Fruit fly (Drosophila melanogaster): ENCODE results near the gene her.

DNA sequence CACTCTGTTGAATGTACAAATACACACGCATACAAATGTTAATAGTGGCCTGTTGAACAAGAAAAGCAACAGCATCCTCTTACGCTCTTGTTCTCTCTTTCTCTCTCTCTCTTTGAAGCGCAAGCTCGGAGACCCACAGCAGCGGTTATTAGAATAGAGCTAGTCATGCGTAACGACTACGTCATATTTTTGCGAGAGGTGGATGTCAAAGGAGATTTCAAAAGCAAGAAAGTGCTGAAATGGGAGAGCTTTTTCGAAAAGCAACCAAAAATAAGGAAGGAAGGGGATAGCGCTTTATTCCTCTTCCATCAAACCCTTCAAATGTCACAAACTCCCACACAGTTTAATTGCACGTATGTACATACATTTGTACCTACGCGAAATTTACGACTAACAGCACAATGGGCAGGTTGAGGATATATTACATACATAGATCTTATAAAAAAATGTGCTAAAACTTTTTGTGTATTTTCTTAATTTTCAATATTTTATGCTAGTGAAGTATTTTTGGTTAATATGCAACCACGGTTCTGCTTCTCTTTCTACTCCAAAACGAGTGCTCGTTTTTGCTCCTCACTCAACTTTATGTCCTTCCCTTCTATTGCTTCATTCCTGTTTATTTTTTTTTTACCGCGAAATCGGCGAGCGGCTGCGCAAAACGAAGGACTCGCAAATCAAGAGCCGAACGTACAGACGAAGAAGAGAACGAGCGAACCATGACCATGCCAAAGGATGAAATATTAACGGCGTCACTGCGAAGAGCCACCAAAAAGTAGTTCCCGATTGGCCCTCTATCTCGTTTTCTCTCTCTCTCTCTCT lies 13.0 kb downstream of the her start:
- TF ChIP-seq CG34367 (tag; optimal IDR thresholded peaks at IDR 0.05) = peak; percentile 38
- TF ChIP-seq D1 (tag; optimal IDR thresholded peaks at IDR 0.05) = no peak
- peak; percentile 8 for TF ChIP-seq Pif1B (GFP tag; optimal IDR thresholded peaks at IDR 0.05)
- no peak for TF ChIP-seq EcR (GFP tag; optimal IDR thresholded peaks at IDR 0.05)
- no peak for TF ChIP-seq CG4496 (GFP tag; IDR thresholded peaks at IDR 0.05)
- no peak for TF ChIP-seq gl (tag; optimal IDR thresholded peaks at IDR 0.05)
- no peak for TF ChIP-seq CG13204 (GFP tag; optimal IDR thresholded peaks at IDR 0.05)
- no peak; the same call in 1 of the 2 replicates for TF ChIP-seq CG12605 (GFP tag; IDR thresholded peaks at IDR 0.05)
- no peak for TF ChIP-seq CG32121 (GFP tag; IDR thresholded peaks at IDR 0.05)
- no peak for TF ChIP-seq rn (GFP tag; IDR thresholded peaks at IDR 0.05)
- TF ChIP-seq CG14655 (GFP tag; optimal IDR thresholded peaks at IDR 0.05) = peak; percentile 44
- no peak for TF ChIP-seq Ets98B (GFP tag; IDR thresholded peaks at IDR 0.05)
- TF ChIP-seq fd96Ca (GFP tag; IDR thresholded peaks at IDR 0.05) = 0 out of 3 replicates have a peak, but pooled peaks have one; percentile 59
